Fruit fly (Drosophila melanogaster) whole organism, pupa: Measurements from ENCODE around the gene Agpat2.

Experiments used
- CG10348 ChIP-seq: fragments of 200-800 bp; sonication (Bioruptor generic); IDR thresholded peaks from 2 replicates; pipeline ENCODE4 v1.3.6; 2022; ENCODE audit warnings: missing biosample characterization, missing genetic modification characterization
- CG12605 ChIP-seq: fragments of 200-800 bp; sonication (Bioruptor generic); IDR thresholded peaks from 2 replicates; pipeline ENCODE4 v1.3.6; 2022; ENCODE audit warnings: missing biosample characterization, missing genetic modification characterization
- CG13204 ChIP-seq: fragments of 200-800 bp; sonication (Bioruptor generic); optimal IDR thresholded peaks from 2 replicates; lab custom pipeline; 2018; ENCODE audit warnings: missing biosample characterization, mild to moderate bottlenecking, missing genetic modification characterization, moderate library complexity
- CG14655 ChIP-seq: fragments of 200-800 bp; sonication (Bioruptor generic); optimal IDR thresholded peaks from 3 replicates; lab custom pipeline; 2017; ENCODE audit warnings: mild to moderate bottlenecking, missing biosample characterization, missing genetic modification reagents, missing genetic modification characterization
- CG15710 ChIP-seq: fragments of 200-800 bp; sonication (Bioruptor generic); optimal IDR thresholded peaks from 2 replicates; lab custom pipeline; 2018; ENCODE audit warnings: missing biosample characterization, mild to moderate bottlenecking, missing genetic modification characterization, moderate library complexity
- CG17806 ChIP-seq: fragments of 200-800 bp; sonication (Bioruptor generic); optimal IDR thresholded peaks from 2 replicates; lab custom pipeline; 2018; ENCODE audit warnings: missing biosample characterization, mild to moderate bottlenecking, missing genetic modification characterization, moderate library complexity
- CG32121 ChIP-seq: fragments of 200-800 bp; sonication (Bioruptor generic); IDR thresholded peaks from 2 replicates; pipeline ENCODE4 v1.3.6; 2022; ENCODE audit warnings: missing biosample characterization, missing genetic modification characterization
- CG34367 ChIP-seq: fragments of 200-800 bp; sonication (Bioruptor generic); optimal IDR thresholded peaks from 2 replicates; lab custom pipeline; 2018; ENCODE audit warnings: missing biosample characterization, mild to moderate bottlenecking, missing genetic modification characterization
- CG4496 ChIP-seq: fragments of 200-800 bp; sonication (Bioruptor generic); IDR thresholded peaks from 3 replicates; pipeline ENCODE4 v1.3.6; 2022; ENCODE audit warnings: missing biosample characterization, missing genetic modification characterization
- CG8159 ChIP-seq: fragments of 200-800 bp; sonication (Bioruptor generic); optimal IDR thresholded peaks from 3 replicates; lab custom pipeline; 2018; ENCODE audit warnings: missing biosample characterization, mild to moderate bottlenecking, missing genetic modification characterization, moderate library complexity
- CG8301 ChIP-seq: fragments of 200-800 bp; sonication (Bioruptor generic); optimal IDR thresholded peaks from 2 replicates; lab custom pipeline; 2018; ENCODE audit warnings: missing biosample characterization, mild to moderate bottlenecking, missing genetic modification characterization
- CG9948 ChIP-seq: fragments of 200-800 bp; sonication (Bioruptor generic); optimal IDR thresholded peaks from 2 replicates; lab custom pipeline; 2018; ENCODE audit warnings: missing biosample characterization, mild to moderate bottlenecking, missing genetic modification characterization, moderate library complexity
- D1 ChIP-seq: fragments of 200-800 bp; sonication (Bioruptor generic); optimal IDR thresholded peaks from 2 replicates; lab custom pipeline; 2018; ENCODE audit warnings: missing biosample characterization, mild to moderate bottlenecking, missing genetic modification characterization, moderate library complexity
- EcR ChIP-seq: fragments of 200-800 bp; sonication (Bioruptor generic); optimal IDR thresholded peaks from 3 replicates; lab custom pipeline; 2019; ENCODE audit warnings: missing biosample characterization, missing genetic modification characterization, mild to moderate bottlenecking, moderate library complexity, missing genetic modification reagents
- Ets98B ChIP-seq: fragments of 200-800 bp; sonication (Bioruptor generic); IDR thresholded peaks from 2 replicates; pipeline ENCODE4 v1.3.6; 2022; ENCODE audit warnings: missing biosample characterization, missing genetic modification characterization
- Pif1A ChIP-seq: fragments of 200-800 bp; sonication (Bioruptor generic); optimal IDR thresholded peaks from 3 replicates; lab custom pipeline; 2016; ENCODE audit warnings: missing biosample characterization, missing genetic modification characterization
- Pif1B ChIP-seq: fragments of 200-800 bp; sonication (Bioruptor generic); optimal IDR thresholded peaks from 3 replicates; lab custom pipeline; 2016; ENCODE audit warnings: missing biosample characterization, missing genetic modification characterization
- Snoo ChIP-seq: fragments of 200-800 bp; sonication (Bioruptor generic); optimal IDR thresholded peaks from 3 replicates; lab custom pipeline; 2017; ENCODE audit warnings: missing biosample characterization, mild to moderate bottlenecking, missing genetic modification characterization, inconsistent platforms
- fd96Ca ChIP-seq: fragments of 200-800 bp; sonication (Bioruptor generic); IDR thresholded peaks from 3 replicates; pipeline ENCODE4 v1.3.6; 2022; ENCODE audit warnings: missing biosample characterization, missing genetic modification characterization
- gl ChIP-seq: fragments of 200-800 bp; sonication (Bioruptor generic); optimal IDR thresholded peaks from 2 replicates; lab custom pipeline; 2018; ENCODE audit warnings: missing biosample characterization, mild to moderate bottlenecking, missing genetic modification characterization
- rn ChIP-seq: fragments of 200-800 bp; sonication (Bioruptor generic); IDR thresholded peaks from 2 replicates; pipeline ENCODE4 v1.3.6; 2022; ENCODE audit warnings: missing biosample characterization, missing genetic modification characterization

The Agpat2 gene

dm6 chr2L:8488735-8489134 lies 24.9 kb upstream of the Agpat2 start, which contains the start of gene CG13088:
Gene CG13088, plus strand, starts transcription at chr2L:8488981.
- TF ChIP-seq gl (no peak), CG8159 (no peak), Ets98B (no peak)

DNA sequence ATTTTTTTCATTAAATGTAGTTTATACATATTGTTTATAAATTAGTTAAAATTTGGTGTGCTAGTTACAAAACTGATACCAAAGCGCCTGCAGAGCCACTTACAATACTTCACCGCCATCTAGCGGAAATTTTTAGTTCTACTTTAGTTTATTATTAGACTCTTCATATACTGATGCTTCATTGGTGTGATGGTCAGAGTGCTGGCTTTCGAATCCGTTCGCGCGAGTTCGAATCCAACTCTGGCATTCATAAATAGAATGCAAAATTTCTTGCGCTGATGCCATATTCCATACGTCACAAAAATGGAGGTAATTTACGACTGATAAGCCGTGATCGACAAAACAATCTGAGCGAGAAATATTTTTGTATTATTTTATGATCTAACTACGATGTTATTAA lies 21.8 kb upstream of the Agpat2 start:
- peak; percentile 11; the same call in 1 of the 2 replicates for TF ChIP-seq Ets98B
- no peak for TF ChIP-seq CG4496 (GFP tag; lab: Robert Waterston, UW)

DNA sequence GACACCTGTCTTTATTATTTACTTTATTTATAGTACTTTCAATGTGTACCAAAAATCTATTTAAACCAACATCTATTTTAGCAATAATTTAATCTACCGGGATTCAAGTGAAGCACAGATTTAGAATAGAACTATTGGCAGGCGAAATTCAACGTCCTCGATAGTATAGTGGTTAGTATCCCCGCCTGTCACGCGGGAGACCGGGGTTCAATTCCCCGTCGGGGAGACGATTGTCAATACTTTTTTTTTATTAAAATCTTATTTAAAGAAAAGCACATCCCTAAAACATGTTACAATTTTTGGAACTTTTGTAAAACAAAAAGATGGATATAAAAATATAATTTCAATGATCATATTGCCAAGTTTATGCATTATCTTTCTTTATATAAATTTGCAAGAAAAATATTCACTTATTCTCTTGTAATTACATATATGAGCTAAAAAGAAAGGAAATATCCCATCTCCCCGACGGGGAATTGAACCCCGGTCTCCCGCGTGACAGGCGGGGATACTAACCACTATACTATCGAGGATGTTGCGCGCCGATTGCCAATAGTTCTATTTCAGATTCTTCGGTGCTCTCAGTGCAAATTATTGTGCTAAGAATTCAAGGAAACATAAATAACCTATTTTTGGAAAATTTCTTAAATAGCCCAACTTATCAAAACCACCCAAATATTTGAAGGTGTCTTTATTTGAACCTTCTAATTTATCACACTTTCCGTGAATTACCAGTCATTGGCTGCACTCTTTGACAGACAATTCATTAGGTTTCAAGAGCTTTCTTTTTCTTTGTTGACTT lies 18.0 kb upstream of the Agpat2 start, which contains the start of gene CG43796:
Gene CG43796 (plus strand): TSS at position 752 of the 802 bp plus-strand sequence.
- TF ChIP-seq CG10348 (GFP tag; lab: Robert Waterston, UW) = no peak
- no peak for TF ChIP-seq gl
- no peak for TF ChIP-seq fd96Ca (GFP tag; lab: Robert Waterston, UW)
- TF ChIP-seq CG14655 = no peak
- TF ChIP-seq CG15710 (tag; lab: Kevin White, UChicago) = no peak
- TF ChIP-seq Pif1B (GFP tag; lab: Kevin White, UChicago) = no peak
- no peak for TF ChIP-seq CG17806
- TF ChIP-seq CG4496 (GFP tag; lab: Robert Waterston, UW) = no peak
- no peak for TF ChIP-seq Ets98B
- no peak for TF ChIP-seq D1 (tag; lab: Kevin White, UChicago)
- no peak for TF ChIP-seq CG9948
- TF ChIP-seq CG34367 (tag; lab: Kevin White, UChicago) = no peak
- no peak for TF ChIP-seq EcR
- no peak for TF ChIP-seq Snoo
- no peak for TF ChIP-seq CG13204 (GFP tag; lab: Kevin White, UChicago)
- TF ChIP-seq CG8301 = no peak
- no peak for TF ChIP-seq Pif1A
- no peak for TF ChIP-seq CG12605 (GFP tag; lab: Robert Waterston, UW)
- TF ChIP-seq rn (GFP tag; lab: Robert Waterston, UW) = no peak
- TF ChIP-seq CG32121 (GFP tag; lab: Robert Waterston, UW) = no peak
- TF ChIP-seq, all 21 proteins: peak for 0

DNA sequence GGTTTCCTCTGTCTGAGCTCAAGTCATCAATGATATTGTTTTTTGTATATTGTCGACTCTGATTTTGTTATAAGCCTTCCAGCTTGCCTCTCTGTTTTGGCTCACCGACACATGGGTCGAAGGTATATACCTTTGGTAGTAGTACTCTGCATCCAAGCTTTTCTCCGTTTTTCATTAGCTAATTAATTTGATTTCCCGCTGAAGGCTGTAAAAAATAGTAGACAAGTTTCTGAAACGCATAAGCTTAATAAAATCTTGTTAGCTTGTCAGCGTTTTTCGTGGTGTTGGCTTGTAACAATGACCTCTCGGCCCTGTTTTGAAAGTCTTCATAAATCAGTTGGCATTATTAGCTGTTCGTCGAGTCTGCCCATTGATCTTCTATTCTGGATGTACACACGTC lies 17.0 kb upstream of the Agpat2 start:
- TF ChIP-seq CG4496 (GFP tag; lab: Robert Waterston, UW) (no peak), CG8301 (no peak), CG14655 (no peak), CG17806 (no peak), CG34367 (tag; lab: Kevin White, UChicago) (no peak), Ets98B (no peak), EcR (no peak), CG15710 (tag; lab: Kevin White, UChicago) (no peak), CG12605 (GFP tag; lab: Robert Waterston, UW) (no peak), rn (GFP tag; lab: Robert Waterston, UW) (no peak), Pif1B (GFP tag; lab: Kevin White, UChicago) (no peak), fd96Ca (GFP tag; lab: Robert Waterston, UW) (no peak), CG32121 (GFP tag; lab: Robert Waterston, UW) (no peak), CG13204 (GFP tag; lab: Kevin White, UChicago) (no peak), Pif1A (no peak), CG10348 (GFP tag; lab: Robert Waterston, UW) (no peak)

DNA sequence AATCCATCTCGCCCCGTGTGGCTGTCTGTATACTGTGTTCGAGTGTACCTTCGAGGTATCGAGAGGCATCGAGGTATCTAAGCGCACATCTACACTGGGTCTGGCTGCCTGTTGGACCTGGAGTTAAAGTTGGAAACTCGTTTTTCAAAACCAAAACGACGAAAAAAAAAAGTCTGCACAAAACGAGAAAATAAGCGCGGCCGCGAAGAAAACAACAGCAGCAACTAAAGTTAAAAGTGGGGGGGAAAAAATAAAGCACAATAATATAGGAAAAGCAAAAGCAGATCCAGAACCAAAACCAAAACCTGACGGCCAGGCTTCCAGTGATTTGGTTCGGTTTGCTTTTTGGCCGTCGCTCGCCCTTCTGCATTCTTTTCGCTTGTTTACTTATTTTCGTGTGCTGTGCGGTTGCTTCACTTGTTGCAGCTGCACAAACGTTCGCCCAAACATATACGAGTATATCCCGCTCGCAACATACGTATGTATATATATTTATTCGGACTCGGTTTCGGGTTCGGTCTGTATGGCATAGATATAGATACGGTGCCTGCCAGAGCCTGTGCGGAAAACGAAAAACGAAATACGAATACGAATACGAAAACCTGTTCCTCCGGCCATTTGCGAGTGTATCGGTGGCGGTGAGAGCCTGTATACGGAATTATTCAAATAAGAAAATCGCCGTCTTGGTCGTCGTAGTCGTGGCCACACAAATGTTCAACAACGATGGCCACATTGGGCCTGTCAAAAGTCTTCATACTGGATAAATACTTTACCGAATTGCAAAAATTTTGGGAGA lies 15.3 kb upstream of the Agpat2 start:
- TF ChIP-seq CG34367 (tag; lab: Kevin White, UChicago) (peak; percentile 91), fd96Ca (GFP tag; lab: Robert Waterston, UW) (peak; percentile 83), rn (GFP tag; lab: Robert Waterston, UW) (peak; percentile 51; the same call in 1 of the 2 replicates), CG10348 (GFP tag; lab: Robert Waterston, UW) (no peak), CG8159 (peak; percentile 87), Pif1B (GFP tag; lab: Kevin White, UChicago) (peak; percentile 93), CG12605 (GFP tag; lab: Robert Waterston, UW) (peak; percentile 95), CG13204 (GFP tag; lab: Kevin White, UChicago) (peak; percentile 97), D1 (tag; lab: Kevin White, UChicago) (peak; percentile 91), EcR (peak; percentile 53), Ets98B (peak; percentile 75), CG9948 (peak; percentile 88), CG17806 (peak; percentile 90), CG15710 (tag; lab: Kevin White, UChicago) (peak; percentile 89), gl (peak; percentile 98), Snoo (peak; percentile 61), CG8301 (peak; percentile 72), CG4496 (GFP tag; lab: Robert Waterston, UW) (peak; percentile 87), Pif1A (peak; percentile 93), CG32121 (GFP tag; lab: Robert Waterston, UW) (no peak), CG14655 (no peak)

dm6 chr2L:8478379-8478778 lies 14.6 kb upstream of the Agpat2 start:
- TF ChIP-seq Pif1A (no peak), CG10348 (GFP tag; lab: Robert Waterston, UW) (no peak), CG8159 (no peak), CG34367 (tag; lab: Kevin White, UChicago) (no peak), CG17806 (no peak), CG32121 (GFP tag; lab: Robert Waterston, UW) (no peak), fd96Ca (GFP tag; lab: Robert Waterston, UW) (no peak)
